Worm (Caenorhabditis elegans) whole organism, young adult: ENCODE measurements around the gene nas-16.

Experiments
- B0019.2 ChIP-seq: fragments of 200-800 bp; sonication (Bioruptor generic); conservative IDR thresholded peaks from 2 replicates; pipeline ENCODE4 v1.3.6; 2022; ENCODE audit warnings: missing genetic modification reagents, missing genetic modification characterization, missing compliant biosample characterization
- B0261.1 ChIP-seq: sonication (generic microtip); optimal IDR thresholded peaks from 2 replicates; lab custom pipeline; 2016; ENCODE audit warnings: mild to moderate bottlenecking, missing genetic modification characterization, moderate library complexity, missing compliant biosample characterization
- B0336.3 ChIP-seq: fragments of 200-800 bp; sonication (Bioruptor generic); IDR thresholded peaks from 2 replicates; pipeline ENCODE4 v1.3.6; 2022; ENCODE audit warnings: missing genetic modification characterization, missing compliant biosample characterization
- C17E4.6 ChIP-seq: fragments of 200-800 bp; sonication (Bioruptor generic); IDR thresholded peaks from 2 replicates; pipeline ENCODE4 v1.3.6; 2022; ENCODE audit warnings: missing genetic modification reagents, missing genetic modification characterization, missing compliant biosample characterization
- F22D6.2 ChIP-seq: sonication (generic microtip); optimal IDR thresholded peaks from 2 replicates; lab custom pipeline; 2016; ENCODE audit warnings: mild to moderate bottlenecking, missing genetic modification characterization, missing compliant biosample characterization
- F37B4.10 ChIP-seq: fragments of 200-800 bp; sonication (Bioruptor generic); IDR thresholded peaks from 2 replicates; pipeline ENCODE4 v1.3.6; 2022; ENCODE audit warnings: missing genetic modification characterization, missing compliant biosample characterization
- F52B5.7 ChIP-seq: sonication (generic microtip); optimal IDR thresholded peaks from 2 replicates; lab custom pipeline; 2016; ENCODE audit warnings: mild to moderate bottlenecking, missing genetic modification characterization, missing compliant biosample characterization
- Y95B8A.8 ChIP-seq: fragments of 200-800 bp; sonication (Bioruptor generic); IDR thresholded peaks from 2 replicates; pipeline ENCODE4 v1.3.6; 2022; ENCODE audit warnings: missing genetic modification reagents, missing genetic modification characterization, missing compliant biosample characterization
- ZK185.1 ChIP-seq: sonication (generic microtip); optimal IDR thresholded peaks from 2 replicates; lab custom pipeline; 2016; ENCODE audit warnings: mild to moderate bottlenecking, missing genetic modification characterization, missing compliant biosample characterization; ENCODE audit not compliant: poor library complexity, severe bottlenecking
- ama-1 ChIP-seq, 3 experiments: fragments of 150-350 bp in 1 of 3; sonication (generic microtip) in 2 of 3; optimal IDR thresholded peaks; 2 replicates each; lab custom pipeline; 2014 to 2018; ENCODE audit warnings: missing biosample characterization in 2 of 3, missing genetic modification characterization in 2 of 3, missing genetic modification reagents in 2 of 3
- aptf-2 ChIP-seq: fragments of 200-800 bp; sonication (Bioruptor generic); conservative IDR thresholded peaks from 2 replicates; pipeline ENCODE4 v1.3.6; 2022; ENCODE audit warnings: missing genetic modification reagents, missing genetic modification characterization, missing compliant biosample characterization
- aptf-3 ChIP-seq: fragments of 200-800 bp; sonication (Bioruptor generic); IDR thresholded peaks from 2 replicates; pipeline ENCODE4 v1.3.6; 2022; ENCODE audit warnings: missing genetic modification characterization, missing compliant biosample characterization
- atf-7 ChIP-seq: sonication (generic microtip); optimal IDR thresholded peaks from 2 replicates; lab custom pipeline; 2017; ENCODE audit warnings: mild to moderate bottlenecking, missing genetic modification characterization, missing compliant biosample characterization
- athp-1 ChIP-seq: sonication (generic microtip); optimal IDR thresholded peaks from 2 replicates; lab custom pipeline; 2017; ENCODE audit warnings: mild to moderate bottlenecking, missing genetic modification characterization, missing compliant biosample characterization
- attf-6 ChIP-seq: fragments of 200-800 bp; sonication (Bioruptor generic); IDR thresholded peaks from 2 replicates; pipeline ENCODE4 v1.3.6; 2022; ENCODE audit warnings: missing genetic modification reagents, missing genetic modification characterization, missing compliant biosample characterization
- cebp-1 ChIP-seq, 2 experiments: fragments of 200-800 bp in 1 of 2; sonication (Bioruptor generic) in 1 of 2; sonication (generic microtip) in 1 of 2; IDR thresholded peaks in 1 of 2; optimal IDR thresholded peaks in 1 of 2; 2 replicates each; pipeline versions ENCODE4 v1.3.6 to Lab custom; 2017 to 2022; ENCODE audit warnings: missing compliant biosample characterization in 2 of 2, missing genetic modification characterization in 2 of 2, mild to moderate bottlenecking in 1 of 2, missing genetic modification reagents in 1 of 2, moderate library complexity in 1 of 2
- ceh-27 ChIP-seq: fragments of 200-800 bp; sonication (Bioruptor generic); optimal IDR thresholded peaks from 2 replicates; lab custom pipeline; 2018; ENCODE audit warnings: mild to moderate bottlenecking, missing genetic modification characterization, moderate library complexity, missing compliant biosample characterization
- die-1 ChIP-seq: sonication (generic microtip); optimal IDR thresholded peaks from 2 replicates; lab custom pipeline; 2016; ENCODE audit warnings: missing genotype, mild to moderate bottlenecking, missing genetic modification characterization, missing compliant biosample characterization
- efl-1 ChIP-seq: fragments of 150-350 bp; optimal IDR thresholded peaks from 2 replicates; lab custom pipeline; 2014; ENCODE audit warnings: missing biosample characterization, missing genetic modification reagents, missing genetic modification characterization
- hlh-26 ChIP-seq: fragments of 200-800 bp; sonication (Bioruptor generic); conservative IDR thresholded peaks from 2 replicates; pipeline ENCODE4 v1.3.6; 2022; ENCODE audit warnings: missing genetic modification reagents, missing genetic modification characterization, missing compliant biosample characterization
- let-607 ChIP-seq, 2 experiments: fragments of 200-800 bp in 1 of 2; sonication (Bioruptor generic) in 1 of 2; sonication (generic microtip) in 1 of 2; optimal IDR thresholded peaks; 2 replicates each; lab custom pipeline; 2016 to 2018; ENCODE audit warnings: mild to moderate bottlenecking in 2 of 2, missing compliant biosample characterization in 2 of 2, missing genetic modification characterization in 2 of 2, moderate library complexity in 2 of 2, missing genotype in 1 of 2
- lsy-27 ChIP-seq: sonication (generic microtip); optimal IDR thresholded peaks from 2 replicates; lab custom pipeline; 2017; ENCODE audit warnings: missing genetic modification characterization, mild to moderate bottlenecking, missing compliant biosample characterization, antibody characterized with exemption, missing genotype, borderline replicate concordance; ENCODE audit not compliant: insufficient read depth
- mcd-1 ChIP-seq: fragments of 200-800 bp; sonication (Bioruptor generic); IDR thresholded peaks from 2 replicates; pipeline ENCODE4 v1.3.6; 2022; ENCODE audit warnings: missing genetic modification reagents, missing genetic modification characterization, missing compliant biosample characterization
- mxl-1 ChIP-seq: sonication (generic microtip); optimal IDR thresholded peaks from 2 replicates; lab custom pipeline; 2016; ENCODE audit warnings: missing genetic modification characterization, missing compliant biosample characterization
- nhr-27 ChIP-seq: fragments of 200-800 bp; sonication (Bioruptor generic); optimal IDR thresholded peaks from 2 replicates; lab custom pipeline; 2018; ENCODE audit warnings: mild to moderate bottlenecking, missing genetic modification characterization, moderate library complexity, missing compliant biosample characterization
- nhr-90 ChIP-seq: sonication (generic microtip); optimal IDR thresholded peaks from 2 replicates; lab custom pipeline; 2016; ENCODE audit warnings: missing genotype, mild to moderate bottlenecking, missing genetic modification characterization, missing compliant biosample characterization
- pha-4 ChIP-seq: fragments of 150-350 bp; sonication (generic microtip); optimal IDR thresholded peaks from 2 replicates; lab custom pipeline; 2014; ENCODE audit warnings: missing biosample characterization, missing genetic modification reagents, missing genetic modification characterization
- rec-8 ChIP-seq, 2 experiments: sonication (generic microtip); optimal IDR thresholded peaks; 2 replicates each; lab custom pipeline; 2016; ENCODE audit warnings: mild to moderate bottlenecking in 2 of 2, missing genetic modification characterization in 2 of 2, missing genetic modification reagents in 2 of 2, missing genotype in 2 of 2, missing biosample characterization in 1 of 2, missing compliant biosample characterization in 1 of 2, moderate library complexity in 1 of 2
- repo-1 ChIP-seq: sonication (generic microtip); optimal IDR thresholded peaks from 2 replicates; lab custom pipeline; 2017; ENCODE audit warnings: mild to moderate bottlenecking, missing genetic modification characterization, missing compliant biosample characterization
- snpc-1.3 ChIP-seq: sonication (generic microtip); optimal IDR thresholded peaks from 2 replicates; lab custom pipeline; 2017; ENCODE audit warnings: missing genetic modification characterization, mild to moderate bottlenecking, missing compliant biosample characterization, antibody characterized with exemption, moderate library complexity, missing genotype, missing genetic modification reagents; ENCODE audit not compliant: insufficient read depth
- sptf-2 ChIP-seq: fragments of 200-800 bp; sonication (Bioruptor generic); optimal IDR thresholded peaks from 2 replicates; lab custom pipeline; 2018; ENCODE audit warnings: mild to moderate bottlenecking, missing genetic modification characterization, missing compliant biosample characterization
- tbp1 ChIP-seq: fragments of 200-800 bp; sonication (Bioruptor generic); optimal IDR thresholded peaks from 2 replicates; lab custom pipeline; 2018; ENCODE audit warnings: mild to moderate bottlenecking, missing genetic modification characterization, missing compliant biosample characterization
- tlf-1 ChIP-seq: fragments of 200-800 bp; sonication (Bioruptor generic); optimal IDR thresholded peaks from 2 replicates; lab custom pipeline; 2018; ENCODE audit warnings: mild to moderate bottlenecking, missing genetic modification characterization, missing compliant biosample characterization

Gene nas-16

DNA sequence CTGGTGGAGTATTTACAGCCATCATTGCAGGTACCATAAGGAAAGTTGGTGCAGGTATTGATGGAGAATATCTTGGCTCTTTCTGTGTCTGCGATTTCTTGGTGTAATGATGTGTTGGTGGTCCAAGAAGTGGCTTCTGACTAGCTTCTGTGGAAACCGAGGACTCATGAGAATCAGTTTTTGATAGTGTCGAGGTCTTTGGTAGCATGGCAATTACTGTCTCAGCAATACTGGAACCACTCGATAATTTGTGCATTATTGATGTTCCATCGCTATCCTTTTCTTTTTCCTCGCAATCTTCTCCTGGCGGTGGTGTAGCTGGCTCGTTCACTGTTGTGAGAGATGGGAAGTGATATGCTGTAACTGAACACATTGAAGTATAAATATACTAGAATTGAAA lies 28.5 kb upstream of the nas-16 start:
- TF ChIP-seq efl-1 (no peak), sptf-2 (GFP tag; lab: Kevin White, UChicago) (no peak)

ce11 chrV:11366129-11366528 lies 26.0 kb upstream of the nas-16 start, which contains the start of gene dop-5:
Gene dop-5 (minus strand): TSS chrV:11366229.
- no peak for TF ChIP-seq let-607 (tag; optimal IDR thresholded peaks at IDR 0.05; lab: Kevin White, UChicago)
- TF ChIP-seq snpc-1.3 (tag; lab: Kevin White, UChicago), result no peak
- no peak for TF ChIP-seq pha-4
- TF ChIP-seq B0261.1 (tag; lab: Kevin White, UChicago), result no peak
- no peak for TF ChIP-seq mxl-1 (tag; lab: Kevin White, UChicago)
- TF ChIP-seq hlh-26 (GFP tag; lab: Robert Waterston, UW), result no peak
- TF ChIP-seq atf-7 (tag; lab: Kevin White, UChicago), result no peak
- TF ChIP-seq mcd-1 (GFP tag; lab: Robert Waterston, UW), result no peak
- TF ChIP-seq ZK185.1 (tag; lab: Kevin White, UChicago), result no peak
- no peak for TF ChIP-seq aptf-2 (GFP tag; lab: Robert Waterston, UW)
- no peak for TF ChIP-seq attf-6
- no peak for TF ChIP-seq nhr-90 (tag; lab: Kevin White, UChicago)
- no peak for TF ChIP-seq aptf-3 (GFP tag; lab: Robert Waterston, UW)
- TF ChIP-seq Y95B8A.8 (GFP tag; lab: Robert Waterston, UW), result no peak
- TF ChIP-seq F52B5.7 (tag; lab: Kevin White, UChicago), result no peak

DNA sequence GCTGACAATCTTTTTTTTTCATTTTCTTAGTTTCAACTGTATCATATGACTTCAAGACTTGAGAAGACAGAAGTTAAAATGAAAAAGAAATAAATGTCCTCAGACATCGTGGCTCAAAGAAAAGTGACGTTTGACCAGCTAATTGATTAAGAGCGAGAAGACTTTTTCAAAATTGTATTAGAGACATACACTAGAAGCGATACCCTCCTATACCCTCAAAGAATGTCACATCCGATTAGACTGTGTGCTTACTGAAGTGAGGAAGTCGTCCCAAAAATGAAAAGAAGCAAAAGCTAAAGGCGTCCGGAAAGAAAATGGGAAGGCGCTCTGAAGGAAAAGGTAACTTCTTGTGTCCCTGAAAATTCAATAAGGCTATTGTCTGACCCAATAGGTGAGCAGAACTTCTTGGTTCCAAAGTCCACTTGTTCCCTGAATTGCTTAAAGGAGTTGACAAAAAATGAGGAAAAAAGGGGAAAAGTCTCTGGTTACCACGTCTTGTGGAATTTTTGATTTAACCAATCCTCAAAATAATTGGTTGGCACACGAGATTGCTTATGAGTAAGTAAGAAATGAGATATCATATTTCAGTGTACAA lies 19.7 kb upstream of the nas-16 start:
- TF ChIP-seq nhr-27 (tag; lab: Kevin White, UChicago), result no peak
- no peak for TF ChIP-seq F22D6.2 (tag; lab: Kevin White, UChicago)
- no peak for TF ChIP-seq tbp1 (GFP tag; lab: Kevin White, UChicago)
- TF ChIP-seq cebp-1 (GFP tag; IDR thresholded peaks at IDR 0.05; lab: Robert Waterston, UW), result no peak
- no peak for TF ChIP-seq cebp-1 (tag; optimal IDR thresholded peaks at IDR 0.05; lab: Kevin White, UChicago)
- TF ChIP-seq F52B5.7 (tag; lab: Kevin White, UChicago), result no peak
- no peak for TF ChIP-seq die-1 (tag; lab: Kevin White, UChicago)
- TF ChIP-seq tlf-1 (GFP tag; lab: Kevin White, UChicago), result no peak
- TF ChIP-seq B0019.2, result no peak
- TF ChIP-seq attf-6, result no peak
- TF ChIP-seq lsy-27 (tag; lab: Kevin White, UChicago), result no peak
- no peak for TF ChIP-seq B0261.1 (tag; lab: Kevin White, UChicago)
- TF ChIP-seq F37B4.10 (GFP tag; lab: Robert Waterston, UW), result no peak
- TF ChIP-seq athp-1, result no peak
- no peak for TF ChIP-seq B0336.3
- no peak for TF ChIP-seq C17E4.6
- TF ChIP-seq repo-1 (tag; lab: Kevin White, UChicago), result no peak
- no peak for TF ChIP-seq ama-1 (optimal IDR thresholded peaks at IDR 0.05; lab: Kevin White, UChicago)
- TF ChIP-seq ama-1 (GFP tag; optimal IDR thresholded peaks at IDR 0.05; lab: Kevin White, UChicago), result no peak
- TF ChIP-seq rec-8 (tag; optimal IDR thresholded peaks at IDR 0.05; lab: Kevin White, UChicago), result no peak
- no peak for TF ChIP-seq ceh-27 (GFP tag; lab: Kevin White, UChicago)
